Fruit fly (Drosophila melanogaster): ENCODE data around the gene Smg5.
A peak's percentile ranks its signal among the peaks of the same experiment; 100 is the strongest.

Smg5 gene

dm6 chr2L:13878801-13879200 lies 25.7 kb downstream of the Smg5 start (continued):
- no peak for TF ChIP-seq emc (GFP tag; optimal IDR thresholded peaks at IDR 0.05)
- peak; percentile 57; the same call in 1 of the 2 replicates for TF ChIP-seq Rfx (GFP tag; IDR thresholded peaks at IDR 0.05)
- TF ChIP-seq ase (GFP tag; IDR thresholded peaks at IDR 0.05): no peak
- peak in 1 of 2 experiments; percentile 24 for TF ChIP-seq chif (GFP tag; optimal IDR thresholded peaks at IDR 0.05)
- peak; percentile 55; the same call in 1 of the 2 replicates for TF ChIP-seq tna (GFP tag; IDR thresholded peaks at IDR 0.05; ENCODE audit: partially characterized antibody)
- peak; percentile 61 for TF ChIP-seq lab (GFP tag; optimal IDR thresholded peaks at IDR 0.05)
- peak; percentile 40; the same call in 1 of the 2 replicates for TF ChIP-seq CG17328 (GFP tag; IDR thresholded peaks at IDR 0.05)
- peak; percentile 58 for TF ChIP-seq CG12769 (tag; optimal IDR thresholded peaks at IDR 0.05)
- peak; percentile 44; the same call in 1 of the 3 replicates for TF ChIP-seq zfh1 (GFP tag; IDR thresholded peaks at IDR 0.05)
- TF ChIP-seq ato (GFP tag; IDR thresholded peaks at IDR 0.05; ENCODE audit: partially characterized antibody): peak; percentile 75
- TF ChIP-seq B-H2 (GFP tag; optimal IDR thresholded peaks at IDR 0.05): peak; percentile 25
- TF ChIP-seq sc (optimal IDR thresholded peaks at IDR 0.05): no peak
- TF ChIP-seq sc (GFP tag; optimal IDR thresholded peaks at IDR 0.05): no peak
- TF ChIP-seq peb (GFP tag; IDR thresholded peaks at IDR 0.05): no peak
- no peak for TF ChIP-seq Kr (GFP tag; optimal IDR thresholded peaks at IDR 0.05)
- TF ChIP-seq nmo (GFP tag; optimal IDR thresholded peaks at IDR 0.05): no peak
- no peak for TF ChIP-seq ab (GFP tag; optimal IDR thresholded peaks at IDR 0.05)
- TF ChIP-seq wdn (GFP tag; IDR thresholded peaks at IDR 0.05): peak; percentile 32; the same call in 1 of the 2 replicates
- TF ChIP-seq CTCF (GFP tag; optimal IDR thresholded peaks at IDR 0.05): no peak
- TF ChIP-seq CG6791 (GFP tag; IDR thresholded peaks at IDR 0.05; ENCODE audit: partially characterized antibody): peak; percentile 62
- TF ChIP-seq CG16779 (GFP tag; IDR thresholded peaks at IDR 0.05): 0 out of 2 replicates have a peak, but pooled peaks have one; percentile 51
- TF ChIP-seq ara (GFP tag; IDR thresholded peaks at IDR 0.05): 0 out of 2 replicates have a peak, but pooled peaks have one; percentile 8
- no peak; the same call in 2 of the 3 replicates for TF ChIP-seq CG17361 (GFP tag; IDR thresholded peaks at IDR 0.05)
- peak; percentile 15; the same call in 1 of the 3 replicates for TF ChIP-seq zen2 (GFP tag; IDR thresholded peaks at IDR 0.05; ENCODE audit: partially characterized antibody)
- TF ChIP-seq CG15269 (tag; optimal IDR thresholded peaks at IDR 0.05): peak; percentile 21
- 0 out of 2 replicates have a peak, but pooled peaks have one; percentile 18 for TF ChIP-seq CG32532 (GFP tag; IDR thresholded peaks at IDR 0.05)
- TF ChIP-seq gem (tag; optimal IDR thresholded peaks at IDR 0.05): no peak
- TF ChIP-seq lilli (GFP tag; optimal IDR thresholded peaks at IDR 0.05): no peak
- peak; percentile 25 for TF ChIP-seq bigmax (GFP tag; optimal IDR thresholded peaks at IDR 0.05)
- peak; percentile 21; the same call in 1 of the 2 replicates for TF ChIP-seq HLH3B (GFP tag; IDR thresholded peaks at IDR 0.05)
- no peak for TF ChIP-seq Chrac-16 (GFP tag; optimal IDR thresholded peaks at IDR 0.05)
- 0 out of 2 replicates have a peak, but pooled peaks have one; percentile 13 for TF ChIP-seq Ada2b (GFP tag; IDR thresholded peaks at IDR 0.05)
- TF ChIP-seq Dip3 (GFP tag; optimal IDR thresholded peaks at IDR 0.05): no peak
- peak; percentile 6 for TF ChIP-seq CG6765 (GFP tag; optimal IDR thresholded peaks at IDR 0.05)
- no peak for TF ChIP-seq dati (GFP tag; IDR thresholded peaks at IDR 0.05)
- TF ChIP-seq CG9932 (GFP tag; IDR thresholded peaks at IDR 0.05): no peak
- no peak for TF ChIP-seq CG1602 (GFP tag; optimal IDR thresholded peaks at IDR 0.05)
- peak; percentile 40 for TF ChIP-seq CG5180 (GFP tag; optimal IDR thresholded peaks at IDR 0.05)
- no peak for TF ChIP-seq GATAe (GFP tag; conservative IDR thresholded peaks at IDR 0.05)
- no peak for TF ChIP-seq Hr39 (optimal IDR thresholded peaks at IDR 0.05)
- TF ChIP-seq E2f2 (GFP tag; IDR thresholded peaks at IDR 0.05): no peak
- TF ChIP-seq Atf6 (GFP tag; IDR thresholded peaks at IDR 0.05): peak; percentile 64
- no peak for TF ChIP-seq NfI (GFP tag; optimal IDR thresholded peaks at IDR 0.05)
- TF ChIP-seq Hmr (GFP tag; optimal IDR thresholded peaks at IDR 0.05): peak; percentile 12
- TF ChIP-seq CG13287 (GFP tag; IDR thresholded peaks at IDR 0.05; ENCODE audit: partially characterized antibody): peak; percentile 45; the same call in 1 of the 2 replicates
- TF ChIP-seq Pdp1 (GFP tag; optimal IDR thresholded peaks at IDR 0.05): peak in 1 of 2 experiments; percentile 40
- no peak for TF ChIP-seq BtbVII (GFP tag; optimal IDR thresholded peaks at IDR 0.05)
- TF ChIP-seq E2f1 (GFP tag; IDR thresholded peaks at IDR 0.05): no peak
- TF ChIP-seq grau (tag; optimal IDR thresholded peaks at IDR 0.05): peak; percentile 25
- TF ChIP-seq gfzf (GFP tag; optimal IDR thresholded peaks at IDR 0.05): no peak
- no peak for TF ChIP-seq cwo (GFP tag; optimal IDR thresholded peaks at IDR 0.05)

Measured in whole organism, embryonic.